Worm (Caenorhabditis elegans) whole organism, L1 larva: Measurements from ENCODE around the gene D1044.1.
A peak's percentile ranks its signal among the peaks of the same experiment; 100 is the strongest.

ENCODE experiments used
- C34B4.2 ChIP-seq: sonication (generic microtip); optimal IDR thresholded peaks from 2 replicates; lab custom pipeline; 2017; ENCODE audit warnings: mild to moderate bottlenecking, missing genetic modification characterization, missing compliant biosample characterization
- ceh-8 ChIP-seq: fragments of 200-800 bp; sonication (Bioruptor generic); optimal IDR thresholded peaks from 2 replicates; lab custom pipeline; 2018; ENCODE audit warnings: mild to moderate bottlenecking, missing genetic modification characterization, moderate library complexity, missing compliant biosample characterization
- elt-2 ChIP-seq: sonication (generic microtip); optimal IDR thresholded peaks from 2 replicates; lab custom pipeline; 2016; ENCODE audit warnings: missing genetic modification characterization, mild to moderate bottlenecking, inconsistent platforms, missing compliant biosample characterization, missing genetic modification reagents
- lin-13 ChIP-seq: fragments of 150-350 bp; optimal IDR thresholded peaks from 2 replicates; lab custom pipeline; 2014; ENCODE audit warnings: missing biosample characterization, missing genetic modification reagents, missing genetic modification characterization
- lin-14 ChIP-seq: fragments of 200-800 bp; sonication (Bioruptor generic); optimal IDR thresholded peaks from 2 replicates; lab custom pipeline; 2018; ENCODE audit warnings: mild to moderate bottlenecking, missing genetic modification characterization, moderate library complexity, missing compliant biosample characterization
- lir-3 ChIP-seq: sonication (generic microtip); optimal IDR thresholded peaks from 2 replicates; lab custom pipeline; 2016; ENCODE audit warnings: mild to moderate bottlenecking, missing genetic modification characterization, moderate library complexity, missing compliant biosample characterization; ENCODE audit not compliant: poor library complexity
- mdl-1 ChIP-seq, 2 experiments: fragments of 150-350 bp; optimal IDR thresholded peaks; 2 replicates each; lab custom pipeline; 2014 to 2017; ENCODE audit warnings: missing biosample characterization in 2 of 2, missing genetic modification characterization in 2 of 2, inconsistent platforms in 1 of 2
- nhr-76 ChIP-seq: sonication (generic microtip); optimal IDR thresholded peaks from 2 replicates; lab custom pipeline; 2017; ENCODE audit warnings: missing biosample characterization, missing genetic modification characterization
- nhr-85 ChIP-seq: sonication (generic microtip); peaks from one replicate; lab custom pipeline; 2016; ENCODE audit warnings: missing genetic modification characterization, inconsistent platforms, missing compliant biosample characterization
- pax-3 ChIP-seq: fragments of 200-800 bp; sonication (Bioruptor generic); optimal IDR thresholded peaks from 2 replicates; lab custom pipeline; 2018; ENCODE audit warnings: mild to moderate bottlenecking, missing genetic modification characterization, moderate library complexity, missing compliant biosample characterization
- skn-1 ChIP-seq: fragments of 150-350 bp; optimal IDR thresholded peaks from 2 replicates; lab custom pipeline; 2014; ENCODE audit warnings: missing biosample characterization, missing genetic modification characterization
- snpc-4 ChIP-seq: fragments of 150-350 bp; optimal IDR thresholded peaks from 2 replicates; lab custom pipeline; 2014; ENCODE audit warnings: missing biosample characterization, missing genetic modification characterization
- unc-62 ChIP-seq: fragments of 150-350 bp; optimal IDR thresholded peaks from 2 replicates; lab custom pipeline; 2014; ENCODE audit warnings: missing biosample characterization, missing genetic modification reagents, missing genetic modification characterization

- TF ChIP-seq mdl-1 (tag; optimal IDR thresholded peaks at IDR 0.05; lab: Kevin White, UChicago): no peak
- TF ChIP-seq C34B4.2: no peak
- TF ChIP-seq lir-3: no peak
- TF ChIP-seq skn-1 (tag; lab: Kevin White, UChicago): no peak
- peak; percentile 8 for TF ChIP-seq lin-14 (GFP tag; lab: Kevin White, UChicago)
- TF ChIP-seq pax-3 (tag; lab: Kevin White, UChicago): no peak
- TF ChIP-seq unc-62: no peak
- no peak for TF ChIP-seq lin-13 (GFP tag; lab: Kevin White, UChicago)
- no peak for TF ChIP-seq elt-2 (tag; lab: Kevin White, UChicago)
- TF ChIP-seq ceh-8 (GFP tag; lab: Kevin White, UChicago): no peak
- TF ChIP-seq nhr-76 (tag; lab: Kevin White, UChicago): no peak
- no peak for TF ChIP-seq nhr-85
- TF ChIP-seq snpc-4 (tag; lab: Kevin White, UChicago): no peak
These were observed 44.2 kb upstream of the D1044.1 start for ce11 chrIII:5499942-5500341.
